Fruit fly (Drosophila melanogaster): ENCODE results near the gene dls.

dls gene

DNA sequence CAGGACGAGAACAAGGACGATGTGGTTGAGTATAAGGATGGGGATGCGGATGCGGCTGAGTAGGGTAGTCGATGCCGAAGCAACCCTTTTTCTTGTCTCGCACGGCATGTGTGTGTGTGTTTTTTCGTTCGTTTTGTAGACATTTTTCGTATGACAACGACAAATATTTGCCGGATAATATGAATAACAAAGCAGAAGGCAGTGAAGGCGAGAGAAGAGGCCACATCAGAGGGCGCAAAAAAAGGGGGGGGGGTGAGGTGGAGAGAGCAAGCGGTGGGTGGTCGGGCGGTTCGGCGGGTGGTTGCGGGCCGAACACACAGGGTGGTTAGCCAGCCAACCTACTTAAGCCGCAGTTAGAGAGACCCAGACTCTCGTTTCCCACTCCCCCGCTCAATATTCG, 28.7 kb upstream of the dls start:
- TF ChIP-seq Mio (GFP tag; optimal IDR thresholded peaks at IDR 0.05) (no peak), jim (GFP tag; optimal IDR thresholded peaks at IDR 0.05) (no peak), pan (optimal IDR thresholded peaks at IDR 0.05) (no peak), psq (GFP tag; optimal IDR thresholded peaks at IDR 0.05) (no peak), Jra (GFP tag; optimal IDR thresholded peaks at IDR 0.05) (no peak), Dfd (GFP tag; optimal IDR thresholded peaks at IDR 0.05) (no peak), br (GFP tag; optimal IDR thresholded peaks at IDR 0.05) (no peak), h (GFP tag; optimal IDR thresholded peaks at IDR 0.05) (no peak), Myc (optimal IDR thresholded peaks at IDR 0.05) (no peak)

DNA sequence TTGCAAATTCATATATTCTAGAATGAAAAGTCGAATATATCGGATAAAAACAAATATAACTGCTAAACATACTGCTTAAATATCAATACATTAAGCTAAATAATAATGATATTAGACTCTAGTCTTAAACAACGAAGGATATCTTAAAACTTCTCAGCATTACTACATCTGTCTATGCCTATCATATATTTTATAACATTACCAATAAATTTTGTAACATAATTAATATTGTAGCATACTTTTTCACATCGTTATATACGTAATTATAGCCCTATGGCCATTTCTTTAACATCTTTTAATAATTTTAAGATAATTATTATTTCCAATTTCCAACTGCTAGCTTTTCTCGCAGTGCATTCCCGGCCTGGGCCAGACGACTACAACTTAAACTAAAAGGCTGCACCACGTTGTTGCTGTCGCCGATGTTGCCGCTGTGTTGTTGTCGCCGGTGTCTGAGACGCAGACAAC, 28.3 kb upstream of the dls start:
- no peak for TF ChIP-seq N (GFP tag; optimal IDR thresholded peaks at IDR 0.05)
- peak; percentile 10 for TF ChIP-seq br (GFP tag; optimal IDR thresholded peaks at IDR 0.05)
- no peak for TF ChIP-seq pan (optimal IDR thresholded peaks at IDR 0.05)
- peak; percentile 82 for TF ChIP-seq Sp1 (GFP tag; optimal IDR thresholded peaks at IDR 0.05)
- peak; percentile 10 for TF ChIP-seq woc (GFP tag; optimal IDR thresholded peaks at IDR 0.05)
- TF ChIP-seq CG9705 (GFP tag; optimal IDR thresholded peaks at IDR 0.05), result no peak
- TF ChIP-seq Mio (GFP tag; optimal IDR thresholded peaks at IDR 0.05), result no peak
- TF ChIP-seq ey (GFP tag; optimal IDR thresholded peaks at IDR 0.05), result peak; percentile 53
- TF ChIP-seq OdsH (GFP tag; optimal IDR thresholded peaks at IDR 0.05), result peak; percentile 70
- no peak for TF ChIP-seq jim (GFP tag; optimal IDR thresholded peaks at IDR 0.05)
- TF ChIP-seq CG32264 (GFP tag; optimal IDR thresholded peaks at IDR 0.05), result no peak
- TF ChIP-seq Myc (optimal IDR thresholded peaks at IDR 0.05), result no peak
- no peak for TF ChIP-seq dl (GFP tag; optimal IDR thresholded peaks at IDR 0.05; ENCODE audit: insufficient read depth in 1 of 2, partially characterized antibody in 2 of 2)
- no peak for TF ChIP-seq GATAd (GFP tag; optimal IDR thresholded peaks at IDR 0.05)
- TF ChIP-seq fru (GFP tag; optimal IDR thresholded peaks at IDR 0.05), result peak; percentile 63
- no peak for TF ChIP-seq lola (GFP tag; optimal IDR thresholded peaks at IDR 0.05)
- TF ChIP-seq sage (GFP tag; optimal IDR thresholded peaks at IDR 0.05), result no peak
- no peak for TF ChIP-seq Hr78 (GFP tag; optimal IDR thresholded peaks at IDR 0.05)
- no peak for TF ChIP-seq CrebA (GFP tag; optimal IDR thresholded peaks at IDR 0.05; ENCODE audit: borderline replicate concordance)
- no peak for TF ChIP-seq dsf (GFP tag; optimal IDR thresholded peaks at IDR 0.05; ENCODE audit: borderline replicate concordance)
- no peak for TF ChIP-seq sv (GFP tag; optimal IDR thresholded peaks at IDR 0.05)
- no peak for TF ChIP-seq Jra (GFP tag; optimal IDR thresholded peaks at IDR 0.05)
- TF ChIP-seq foxo (GFP tag; optimal IDR thresholded peaks at IDR 0.05), result peak in 1 of 2 experiments; percentile 73
- TF ChIP-seq dmrt93B (GFP tag; optimal IDR thresholded peaks at IDR 0.05), result peak; percentile 58
- peak; percentile 31 for TF ChIP-seq Hnf4 (GFP tag; optimal IDR thresholded peaks at IDR 0.05)
- TF ChIP-seq h (GFP tag; optimal IDR thresholded peaks at IDR 0.05), result peak; percentile 53
- TF ChIP-seq usp (GFP tag; optimal IDR thresholded peaks at IDR 0.05), result no peak
- no peak for TF ChIP-seq Dif (GFP tag; optimal IDR thresholded peaks at IDR 0.05; ENCODE audit: partially characterized antibody)
- no peak for TF ChIP-seq tai (GFP tag; optimal IDR thresholded peaks at IDR 0.05)
- peak; percentile 48 for TF ChIP-seq HLH106 (tag; optimal IDR thresholded peaks at IDR 0.05)
- TF ChIP-seq Vsx2 (GFP tag; optimal IDR thresholded peaks at IDR 0.05; ENCODE audit: partially characterized antibody), result no peak
- TF ChIP-seq Rel (GFP tag; optimal IDR thresholded peaks at IDR 0.05), result peak; percentile 19
- no peak for TF ChIP-seq Rel (tag; optimal IDR thresholded peaks at IDR 0.05)
- peak; percentile 43 for TF ChIP-seq brk (GFP tag; optimal IDR thresholded peaks at IDR 0.05)
- TF ChIP-seq Hr83 (GFP tag; optimal IDR thresholded peaks at IDR 0.05; ENCODE audit: poor library complexity, severe bottlenecking), result no peak
- TF ChIP-seq psq (GFP tag; optimal IDR thresholded peaks at IDR 0.05), result peak; percentile 71
- TF ChIP-seq Abd-B (GFP tag; optimal IDR thresholded peaks at IDR 0.05), result no peak
- TF ChIP-seq Dfd (GFP tag; optimal IDR thresholded peaks at IDR 0.05), result no peak
- TF ChIP-seq rgr (GFP tag; optimal IDR thresholded peaks at IDR 0.05), result peak; percentile 77

Data from whole organism, wandering third instar larva.